Fruit fly (Drosophila melanogaster) whole organism, embryonic: ENCODE measurements around the gene CG43389.

Source experiments
- Atf6 ChIP-seq: fragments of 200-800 bp; sonication (Bioruptor generic); IDR thresholded peaks from 2 replicates; pipeline ENCODE4 v1.3.6; 2022; ENCODE audit warnings: missing biosample characterization, missing genetic modification characterization
- Blimp-1 ChIP-seq: fragments of 200-800 bp; sonication (Bioruptor generic); optimal IDR thresholded peaks from 3 replicates; lab custom pipeline; 2018; ENCODE audit warnings: missing biosample characterization, missing genetic modification characterization, mild to moderate bottlenecking, moderate library complexity, missing genetic modification reagents
- CG11247 ChIP-seq: fragments of 200-800 bp; sonication (Bioruptor generic); IDR thresholded peaks from 2 replicates; pipeline ENCODE4 v1.3.6; 2022; ENCODE audit warnings: missing biosample characterization, missing genetic modification characterization
- CG11456 ChIP-seq: fragments of 200-800 bp; sonication (Bioruptor generic); IDR thresholded peaks from 3 replicates; pipeline ENCODE4 v1.3.6; 2022; ENCODE audit warnings: missing biosample characterization, missing genetic modification characterization
- CG11723 ChIP-seq: fragments of 200-800 bp; sonication (Bioruptor generic); optimal IDR thresholded peaks from 2 replicates; lab custom pipeline; 2017; ENCODE audit warnings: missing biosample characterization, mild to moderate bottlenecking, missing genetic modification characterization
- CG1233 ChIP-seq: fragments of 200-800 bp; sonication (Bioruptor generic); optimal IDR thresholded peaks from 4 replicates; lab custom pipeline; 2018; ENCODE audit warnings: missing biosample characterization, mild to moderate bottlenecking, missing genetic modification characterization
- CG13123 ChIP-seq: fragments of 200-800 bp; sonication (Bioruptor generic); optimal IDR thresholded peaks from 2 replicates; lab custom pipeline; 2016; ENCODE audit warnings: missing biosample characterization, missing genetic modification characterization
- CG14860 ChIP-seq: fragments of 200-800 bp; sonication (Bioruptor generic); IDR thresholded peaks from 3 replicates; pipeline ENCODE4 v1.3.6; 2022; ENCODE audit warnings: missing biosample characterization, missing genetic modification characterization; ENCODE audit not compliant: partially characterized antibody
- CG14965 ChIP-seq: fragments of 200-800 bp; sonication (Bioruptor generic); optimal IDR thresholded peaks from 2 replicates; lab custom pipeline; 2016; ENCODE audit warnings: missing biosample characterization, missing genetic modification characterization, borderline replicate concordance
- CG17802 ChIP-seq: fragments of 200-800 bp; sonication (Bioruptor generic); optimal IDR thresholded peaks from 2 replicates; lab custom pipeline; 2018; ENCODE audit warnings: missing biosample characterization, mild to moderate bottlenecking, missing genetic modification characterization, moderate library complexity
- CG34376 ChIP-seq: fragments of 200-800 bp; sonication (Bioruptor generic); optimal IDR thresholded peaks from 2 replicates; lab custom pipeline; 2018; ENCODE audit warnings: missing biosample characterization, mild to moderate bottlenecking, missing genetic modification characterization
- CG4360 ChIP-seq: fragments of 200-800 bp; sonication (Bioruptor generic); IDR thresholded peaks from 2 replicates; pipeline ENCODE4 v1.3.6; 2022; ENCODE audit warnings: missing biosample characterization, missing genetic modification characterization
- CG4820 ChIP-seq: fragments of 200-800 bp; sonication (Bioruptor generic); optimal IDR thresholded peaks from 3 replicates; lab custom pipeline; 2016; ENCODE audit warnings: missing biosample characterization, missing genetic modification characterization
- CG7987 ChIP-seq: fragments of 200-800 bp; sonication (Bioruptor generic); optimal IDR thresholded peaks from 2 replicates; lab custom pipeline; 2018; ENCODE audit warnings: missing biosample characterization, mild to moderate bottlenecking, missing genetic modification characterization, moderate library complexity
- CoRest ChIP-seq: fragments of 200-800 bp; sonication (Bioruptor generic); optimal IDR thresholded peaks from 3 replicates; lab custom pipeline; 2018; ENCODE audit warnings: missing biosample characterization, mild to moderate bottlenecking, missing genetic modification characterization, moderate library complexity
- Deaf1 ChIP-seq: fragments of 200-800 bp; optimal IDR thresholded peaks from 3 replicates; lab custom pipeline; 2019; ENCODE audit warnings: missing biosample characterization, mild to moderate bottlenecking, missing genetic modification characterization, moderate library complexity
- Drgx ChIP-seq: fragments of 200-800 bp; sonication (Bioruptor generic); IDR thresholded peaks from 2 replicates; pipeline ENCODE4 v1.3.6; 2022; ENCODE audit warnings: missing biosample characterization, missing genetic modification characterization
- Jarid2 ChIP-seq: fragments of 200-800 bp; sonication (Bioruptor generic); optimal IDR thresholded peaks from 3 replicates; lab custom pipeline; 2017; ENCODE audit warnings: mild to moderate bottlenecking, missing biosample characterization, missing genetic modification reagents, missing genetic modification characterization
- Myb ChIP-seq: fragments of 200-800 bp; sonication (Bioruptor generic); optimal IDR thresholded peaks from 2 replicates; lab custom pipeline; 2016; ENCODE audit warnings: missing biosample characterization, missing genetic modification characterization
- Nf-YA ChIP-seq: fragments of 200-800 bp; sonication (Bioruptor generic); IDR thresholded peaks from 2 replicates; pipeline ENCODE4 v1.3.6; 2022; ENCODE audit warnings: missing biosample characterization, missing genetic modification characterization
- Oli ChIP-seq: fragments of 200-800 bp; sonication (Bioruptor generic); optimal IDR thresholded peaks from 2 replicates; lab custom pipeline; 2018; ENCODE audit warnings: missing biosample characterization, mild to moderate bottlenecking, missing genetic modification characterization, moderate library complexity
- Trl ChIP-seq, 3 experiments: fragments of >200 bp in 2 of 3; fragments of 200-800 bp in 1 of 3; sonication (Bioruptor generic) in 1 of 3; optimal IDR thresholded peaks; 2 replicates in 1 of 3; 3 replicates in 2 of 3; lab custom pipeline; 2016 to 2017; ENCODE audit warnings: missing biosample characterization in 1 of 3, missing genetic modification characterization in 1 of 3
- abd-A ChIP-seq: fragments of 200-800 bp; sonication (Bioruptor generic); optimal IDR thresholded peaks from 3 replicates; lab custom pipeline; 2019; ENCODE audit warnings: missing biosample characterization, mild to moderate bottlenecking, missing genetic modification characterization, moderate library complexity
- ase ChIP-seq: fragments of 200-800 bp; sonication (Bioruptor generic); IDR thresholded peaks from 3 replicates; pipeline ENCODE4 v1.3.6; 2022; ENCODE audit warnings: missing biosample characterization, missing genetic modification characterization
- az2 ChIP-seq: fragments of 200-800 bp; sonication (Bioruptor generic); optimal IDR thresholded peaks from 3 replicates; lab custom pipeline; 2016; ENCODE audit warnings: missing biosample characterization, missing genetic modification characterization
- cato ChIP-seq: fragments of 200-800 bp; sonication (Bioruptor generic); optimal IDR thresholded peaks from 2 replicates; lab custom pipeline; 2016; ENCODE audit warnings: missing biosample characterization, missing genetic modification characterization, borderline replicate concordance
- chif ChIP-seq, 2 experiments: fragments of 200-800 bp; sonication (Bioruptor generic); optimal IDR thresholded peaks; 3 replicates each; lab custom pipeline; 2016; ENCODE audit warnings: missing biosample characterization in 2 of 2, missing genetic modification characterization in 2 of 2
- chinmo ChIP-seq: fragments of 200-800 bp; sonication (Bioruptor generic); IDR thresholded peaks from 4 replicates; pipeline ENCODE4 v1.3.6; 2022; ENCODE audit warnings: missing biosample characterization, missing genetic modification characterization; ENCODE audit not compliant: partially characterized antibody
- ci ChIP-seq: fragments of 200-800 bp; sonication (Bioruptor generic); IDR thresholded peaks from 3 replicates; pipeline ENCODE4 v1.3.6; 2022; ENCODE audit warnings: missing biosample characterization, missing genetic modification characterization
- crc ChIP-seq: fragments of 200-800 bp; sonication (Bioruptor generic); optimal IDR thresholded peaks from 2 replicates; lab custom pipeline; 2016; ENCODE audit warnings: missing biosample characterization, missing genetic modification characterization
- crol ChIP-seq: fragments of 200-800 bp; sonication (Bioruptor generic); IDR thresholded peaks from 2 replicates; pipeline ENCODE4 v1.3.6; 2022; ENCODE audit warnings: missing biosample characterization, missing genetic modification characterization
- cwo ChIP-seq: fragments of 200-800 bp; sonication (Bioruptor generic); optimal IDR thresholded peaks from 3 replicates; lab custom pipeline; 2017; ENCODE audit warnings: missing biosample characterization, missing genetic modification characterization, mild to moderate bottlenecking, moderate library complexity, missing genetic modification reagents
- dan ChIP-seq: fragments of 200-800 bp; sonication (Bioruptor generic); IDR thresholded peaks from 2 replicates; pipeline ENCODE4 v1.3.6; 2022; ENCODE audit warnings: missing biosample characterization, missing genetic modification characterization
- esg ChIP-seq: fragments of 200-800 bp; sonication (Bioruptor generic); conservative IDR thresholded peaks from 2 replicates; pipeline ENCODE4 v1.3.6; 2022; ENCODE audit warnings: missing biosample characterization, missing genetic modification characterization
- gsb ChIP-seq: fragments of 200-800 bp; sonication (Bioruptor generic); IDR thresholded peaks from 2 replicates; pipeline ENCODE4 v1.3.6; 2022; ENCODE audit warnings: missing biosample characterization, missing genetic modification characterization
- ind ChIP-seq: fragments of 200-800 bp; sonication (Bioruptor generic); optimal IDR thresholded peaks from 3 replicates; lab custom pipeline; 2016; ENCODE audit warnings: missing biosample characterization, missing genetic modification characterization
- jigr1 ChIP-seq: fragments of 200-800 bp; sonication (Bioruptor generic); IDR thresholded peaks from 3 replicates; pipeline ENCODE4 v1.3.6; 2022; ENCODE audit warnings: missing biosample characterization, missing genetic modification characterization
- ken ChIP-seq: fragments of 200-800 bp; sonication (Bioruptor generic); IDR thresholded peaks from 3 replicates; pipeline ENCODE4 v1.3.6; 2022; ENCODE audit warnings: missing biosample characterization, missing genetic modification characterization
- lbe ChIP-seq: fragments of 200-800 bp; sonication (Bioruptor generic); optimal IDR thresholded peaks from 2 replicates; lab custom pipeline; 2016; ENCODE audit warnings: missing biosample characterization, mild to moderate bottlenecking, missing genetic modification characterization
- phol ChIP-seq: fragments of 200-800 bp; sonication (Bioruptor generic); optimal IDR thresholded peaks from 3 replicates; lab custom pipeline; 2018; ENCODE audit warnings: missing biosample characterization, mild to moderate bottlenecking, missing genetic modification characterization, moderate library complexity
- pros ChIP-seq: fragments of 200-800 bp; sonication (Bioruptor generic); optimal IDR thresholded peaks from 3 replicates; lab custom pipeline; 2019; ENCODE audit warnings: missing biosample characterization, mild to moderate bottlenecking, missing genetic modification characterization, moderate library complexity
- ro ChIP-seq: fragments of 200-800 bp; sonication (Bioruptor generic); IDR thresholded peaks from 2 replicates; pipeline ENCODE4 v1.3.6; 2022; ENCODE audit warnings: missing biosample characterization, missing genetic modification characterization
- shn ChIP-seq: fragments of 200-800 bp; sonication (Bioruptor generic); optimal IDR thresholded peaks from 3 replicates; lab custom pipeline; 2016; ENCODE audit warnings: missing biosample characterization, missing genetic modification characterization
- tio ChIP-seq: fragments of 200-800 bp; sonication (Bioruptor generic); optimal IDR thresholded peaks from 2 replicates; lab custom pipeline; 2017; ENCODE audit warnings: missing biosample characterization, missing genetic modification characterization, inconsistent platforms
- ttk ChIP-seq: fragments of 200-800 bp; sonication (Bioruptor generic); IDR thresholded peaks from 2 replicates; pipeline ENCODE4 v2.1.2; 2022; ENCODE audit warnings: missing biosample characterization, missing genetic modification characterization
- vfl ChIP-seq: fragments of 200-800 bp; sonication (Bioruptor generic); optimal IDR thresholded peaks from 2 replicates; lab custom pipeline; 2016; ENCODE audit warnings: missing biosample characterization, missing genetic modification characterization
- vvl ChIP-seq: fragments of 200-800 bp; sonication (Bioruptor generic); IDR thresholded peaks from 2 replicates; pipeline ENCODE4 v1.3.6; 2022; ENCODE audit warnings: missing biosample characterization, missing genetic modification characterization
- wek ChIP-seq: fragments of 200-800 bp; sonication (Bioruptor generic); optimal IDR thresholded peaks from 3 replicates; lab custom pipeline; 2018; ENCODE audit warnings: missing biosample characterization, mild to moderate bottlenecking, missing genetic modification characterization, moderate library complexity
- z ChIP-seq: fragments of 200-800 bp; sonication (Bioruptor generic); IDR thresholded peaks from 3 replicates; pipeline ENCODE4 v1.3.6; 2022; ENCODE audit warnings: missing biosample characterization, missing genetic modification characterization

The CG43389 gene

DNA sequence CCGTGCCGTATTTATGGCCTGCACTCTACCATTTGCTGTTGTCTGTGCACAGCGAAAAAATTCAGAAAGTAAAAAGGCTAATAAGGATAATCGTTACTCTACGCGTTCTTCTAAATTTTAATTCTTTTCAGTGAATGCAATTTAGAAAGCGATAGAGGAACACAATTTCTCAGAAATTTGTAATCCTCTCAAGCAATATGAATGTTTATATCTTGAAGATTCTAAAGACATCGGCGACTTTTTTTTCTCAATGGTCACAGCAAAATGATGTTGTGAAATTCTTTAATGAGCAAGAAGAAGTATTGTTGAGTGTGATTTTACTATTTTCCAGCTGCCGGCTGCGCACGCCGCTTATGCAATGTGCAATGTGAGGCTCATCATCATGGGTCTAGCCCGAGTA lies 5.1 kb downstream of the CG43389 start:
- TF ChIP-seq CG14860 (GFP tag; lab: Robert Waterston, UW) (no peak), vfl (GFP tag; lab: Kevin White, UChicago) (no peak), CG14965 (GFP tag; lab: Kevin White, UChicago) (no peak), CG34376 (no peak), esg (GFP tag; lab: Robert Waterston, UW) (no peak), Drgx (GFP tag; lab: Robert Waterston, UW) (peak; percentile 42; the same call in 1 of the 2 replicates), Deaf1 (no peak), shn (GFP tag; lab: Kevin White, UChicago) (no peak), CG13123 (no peak), CG11456 (GFP tag; lab: Robert Waterston, UW) (0 out of 3 replicates have a peak, but pooled peaks have one; percentile 13), ro (GFP tag; lab: Robert Waterston, UW) (no peak)

DNA sequence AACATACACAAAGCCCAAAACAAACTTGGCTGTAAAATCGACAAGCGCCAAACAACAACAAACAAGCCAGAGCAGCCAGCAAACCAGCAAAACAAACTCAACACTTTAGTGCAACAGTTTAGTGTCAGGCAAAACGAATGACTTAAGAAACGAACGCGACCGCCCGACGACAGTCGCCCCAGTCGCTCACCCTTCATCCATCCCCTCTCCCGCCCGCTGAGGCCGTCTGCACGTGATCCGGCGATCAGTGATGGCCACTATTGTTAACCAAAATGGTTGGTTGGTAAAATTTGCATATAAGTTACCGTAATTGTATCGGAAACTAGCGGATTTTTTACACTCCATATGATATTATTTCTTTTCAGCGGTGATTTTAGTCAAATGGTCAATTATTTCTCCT lies 5.8 kb downstream of the CG43389 start:
- no peak for TF ChIP-seq jigr1 (GFP tag; lab: Robert Waterston, UW)
- TF ChIP-seq CG1233 = no peak
- TF ChIP-seq wek (GFP tag; lab: Kevin White, UChicago) = no peak
- peak; percentile 55 for TF ChIP-seq crol (GFP tag; lab: Robert Waterston, UW)
- no peak for TF ChIP-seq cato (GFP tag; lab: Kevin White, UChicago)
- peak; percentile 86 for TF ChIP-seq cwo (GFP tag; lab: Kevin White, UChicago)
- peak; percentile 52 for TF ChIP-seq pros
- no peak for TF ChIP-seq chif (GFP tag; optimal IDR thresholded peaks at IDR 0.05; lab: Kevin White, UChicago)
- TF ChIP-seq CG4360 (GFP tag; lab: Robert Waterston, UW) = no peak
- 0 out of 3 replicates have a peak, but pooled peaks have one; percentile 10 for TF ChIP-seq ase
- TF ChIP-seq z (GFP tag; lab: Robert Waterston, UW) = no peak
- no peak for TF ChIP-seq phol (tag; lab: Kevin White, UChicago)
- peak; percentile 69 for TF ChIP-seq vvl (GFP tag; lab: Robert Waterston, UW)
- no peak for TF ChIP-seq tio
- no peak for TF ChIP-seq ttk (GFP tag; lab: Robert Waterston, UW)
- TF ChIP-seq abd-A (tag; lab: Kevin White, UChicago) = no peak
- TF ChIP-seq crc (GFP tag; lab: Kevin White, UChicago) = no peak
- no peak for TF ChIP-seq gsb (GFP tag; lab: Robert Waterston, UW)
- no peak for TF ChIP-seq Blimp-1 (GFP tag; lab: Kevin White, UChicago)
- peak; percentile 35; the same call in 1 of the 2 replicates for TF ChIP-seq CG11247 (GFP tag; lab: Robert Waterston, UW)
- no peak for TF ChIP-seq ind (GFP tag; lab: Kevin White, UChicago)
- 0 out of 3 replicates have a peak, but pooled peaks have one; percentile 10 for TF ChIP-seq ci
- 0 out of 4 replicates have a peak, but pooled peaks have one; percentile 46 for TF ChIP-seq chinmo (GFP tag; lab: Robert Waterston, UW)
- peak; percentile 34 for TF ChIP-seq Deaf1
- 0 out of 3 replicates have a peak, but pooled peaks have one; percentile 8 for TF ChIP-seq ken (GFP tag; lab: Robert Waterston, UW)
- TF ChIP-seq, all 482 proteins: peak for 10

DNA sequence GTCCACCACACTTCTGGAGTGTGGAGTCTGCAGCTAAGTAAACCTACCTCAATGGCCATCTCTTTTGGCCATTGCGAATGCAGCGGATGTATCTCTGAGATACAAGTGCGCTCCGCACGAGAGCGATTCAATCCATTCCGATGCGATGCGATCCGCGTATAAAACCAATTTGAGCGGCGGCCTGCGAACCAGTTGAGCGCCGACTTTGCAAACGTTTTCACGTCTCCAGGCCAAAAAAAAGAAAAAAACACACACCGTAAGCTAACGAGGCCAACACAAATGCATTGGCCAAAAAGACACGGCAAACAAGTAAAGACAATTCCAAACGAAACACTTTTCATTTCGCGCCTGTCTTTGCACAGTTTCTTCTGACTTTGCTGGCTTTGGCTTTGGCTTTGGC lies 9.9 kb downstream of the CG43389 start, which contains the start of gene ckd:
ckd (plus strand) TSS at position 189 of the 400 bp plus-strand sequence.
- no peak for TF ChIP-seq CoRest (tag; lab: Kevin White, UChicago)
- no peak for TF ChIP-seq Oli
- no peak for TF ChIP-seq jigr1 (GFP tag; lab: Robert Waterston, UW)
- peak in 1 of 2 experiments; percentile 1 for TF ChIP-seq Trl (optimal IDR thresholded peaks at IDR 0.05; lab: Kevin White, UChicago)
- no peak for TF ChIP-seq Trl (GFP tag; optimal IDR thresholded peaks at IDR 0.05; lab: Kevin White, UChicago)
- TF ChIP-seq Myb (GFP tag; lab: Kevin White, UChicago) = no peak
- TF ChIP-seq chinmo (GFP tag; lab: Robert Waterston, UW) = peak; percentile 77; the same call in 1 of the 4 replicates
- TF ChIP-seq lbe (GFP tag; lab: Kevin White, UChicago) = peak; percentile 33
- 0 out of 2 replicates have a peak, but pooled peaks have one; percentile 26 for TF ChIP-seq vvl (GFP tag; lab: Robert Waterston, UW)
- TF ChIP-seq CG4820 (GFP tag; lab: Kevin White, UChicago) = no peak
- TF ChIP-seq CG7987 (GFP tag; lab: Kevin White, UChicago) = no peak
- TF ChIP-seq CG11723 (GFP tag; lab: Kevin White, UChicago) = no peak
- TF ChIP-seq az2 (GFP tag; lab: Kevin White, UChicago) = no peak
- no peak for TF ChIP-seq dan (GFP tag; lab: Robert Waterston, UW)
- TF ChIP-seq CG17802 (tag; lab: Kevin White, UChicago) = no peak
- no peak for TF ChIP-seq Nf-YA (GFP tag; lab: Robert Waterston, UW)
- no peak for TF ChIP-seq Atf6
- TF ChIP-seq Jarid2 = peak; percentile 13
